Fruit fly (Drosophila melanogaster): ENCODE measurements around the gene CG4582.

Gene CG4582

DNA sequence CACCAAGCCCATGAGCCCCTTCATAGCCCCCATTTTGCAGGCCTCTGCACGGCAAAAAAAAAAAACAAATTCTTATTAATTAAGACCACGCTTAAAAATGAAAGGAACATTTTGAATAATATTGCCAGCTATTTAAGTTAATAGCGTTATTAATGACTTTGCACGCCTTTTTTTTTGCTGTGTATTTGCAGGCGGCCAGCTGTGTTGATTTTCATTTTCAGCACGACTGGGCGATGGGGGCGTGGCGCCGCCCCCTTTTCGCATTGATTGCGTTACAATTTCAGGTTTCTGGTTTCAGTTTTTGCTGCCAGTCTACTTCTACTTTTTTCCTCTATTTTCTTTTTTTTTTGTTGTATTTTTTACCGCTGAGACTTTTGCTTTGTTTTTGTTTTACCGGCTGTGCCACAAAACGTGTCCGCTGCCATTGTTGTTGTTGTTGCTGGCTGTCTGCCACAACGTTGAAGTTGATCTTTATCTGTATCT is 51.0 kb downstream of the CG4582 start (continued):
- TF ChIP-seq dati (GFP tag; IDR thresholded peaks at IDR 0.05), result no peak
- TF ChIP-seq CG4282 (GFP tag; optimal IDR thresholded peaks at IDR 0.05), result no peak
- TF ChIP-seq tll (GFP tag; optimal IDR thresholded peaks at IDR 0.05), result no peak
- no peak for TF ChIP-seq sna (GFP tag; IDR thresholded peaks at IDR 0.05; ENCODE audit: partially characterized antibody)
- peak; percentile 49 for TF ChIP-seq ssp (GFP tag; IDR thresholded peaks at IDR 0.05)
- TF ChIP-seq vvl (GFP tag; IDR thresholded peaks at IDR 0.05), result peak; percentile 70; the same call in 1 of the 2 replicates
- no peak for TF ChIP-seq usp (GFP tag; optimal IDR thresholded peaks at IDR 0.05)
- TF ChIP-seq CG42726 (GFP tag; IDR thresholded peaks at IDR 0.05; ENCODE audit: partially characterized antibody), result no peak
- peak; percentile 55 for TF ChIP-seq CG7839 (tag; optimal IDR thresholded peaks at IDR 0.05)
- no peak for TF ChIP-seq ranshi (GFP tag; IDR thresholded peaks at IDR 0.05)
- no peak for TF ChIP-seq Neu2 (GFP tag; optimal IDR thresholded peaks at IDR 0.05; ENCODE audit: borderline replicate concordance)
- no peak for TF ChIP-seq zen2 (GFP tag; IDR thresholded peaks at IDR 0.05; ENCODE audit: partially characterized antibody)
- TF ChIP-seq CG17612 (GFP tag; IDR thresholded peaks at IDR 0.05), result peak; percentile 8; the same call in 1 of the 2 replicates
- TF ChIP-seq kni (GFP tag; optimal IDR thresholded peaks at IDR 0.05), result no peak
- no peak for TF ChIP-seq Mes4 (GFP tag; optimal IDR thresholded peaks at IDR 0.05)
- no peak for TF ChIP-seq CHES-1-like (GFP tag; optimal IDR thresholded peaks at IDR 0.05)
- TF ChIP-seq run (tag; optimal IDR thresholded peaks at IDR 0.05), result no peak
- TF ChIP-seq nerfin-1 (tag; optimal IDR thresholded peaks at IDR 0.05), result no peak
- TF ChIP-seq CG3407 (GFP tag; optimal IDR thresholded peaks at IDR 0.05), result no peak
- TF ChIP-seq Eip74EF (GFP tag; optimal IDR thresholded peaks at IDR 0.05), result peak in 1 of 2 experiments; percentile 35
- no peak for TF ChIP-seq cg (GFP tag; optimal IDR thresholded peaks at IDR 0.05)
- TF ChIP-seq Deaf1 (tag; optimal IDR thresholded peaks at IDR 0.05), result no peak
- no peak for TF ChIP-seq CG13624 (GFP tag; optimal IDR thresholded peaks at IDR 0.05)
- no peak for TF ChIP-seq vnd (GFP tag; IDR thresholded peaks at IDR 0.05; ENCODE audit: partially characterized antibody)
- TF ChIP-seq CG10321 (GFP tag; IDR thresholded peaks at IDR 0.05), result no peak
- no peak for TF ChIP-seq CG12219 (GFP tag; optimal IDR thresholded peaks at IDR 0.05)
- TF ChIP-seq slou (GFP tag; optimal IDR thresholded peaks at IDR 0.05), result no peak
- no peak for TF ChIP-seq CG10431 (GFP tag; optimal IDR thresholded peaks at IDR 0.05)
- TF ChIP-seq CG15269 (tag; optimal IDR thresholded peaks at IDR 0.05), result peak; percentile 23
- no peak for TF ChIP-seq CG31224 (GFP tag; IDR thresholded peaks at IDR 0.05)
- TF ChIP-seq CG11085 (GFP tag; IDR thresholded peaks at IDR 0.05), result 0 out of 2 replicates have a peak, but pooled peaks have one; percentile 29
- TF ChIP-seq h (optimal IDR thresholded peaks at IDR 0.05), result no peak
- peak; percentile 1 for TF ChIP-seq CG15011 (GFP tag; optimal IDR thresholded peaks at IDR 0.05)
- no peak for TF ChIP-seq CG10959 (GFP tag; IDR thresholded peaks at IDR 0.05)
- TF ChIP-seq CG3847 (GFP tag; IDR thresholded peaks at IDR 0.05), result no peak
- no peak for TF ChIP-seq NFAT (GFP tag; IDR thresholded peaks at IDR 0.05)
- TF ChIP-seq Sry-β (GFP tag; optimal IDR thresholded peaks at IDR 0.05), result no peak
- TF ChIP-seq ftz-f1 (GFP tag; optimal IDR thresholded peaks at IDR 0.05), result no peak
- TF ChIP-seq CG31365 (tag; optimal IDR thresholded peaks at IDR 0.05), result no peak
- TF ChIP-seq gt (GFP tag; IDR thresholded peaks at IDR 0.05), result no peak
- TF ChIP-seq CG2199 (GFP tag; IDR thresholded peaks at IDR 0.05), result no peak
- TF ChIP-seq hb (GFP tag; IDR thresholded peaks at IDR 0.05; ENCODE audit: partially characterized antibody), result 0 out of 3 replicates have a peak, but pooled peaks have one; percentile 50
- TF ChIP-seq CG8089 (GFP tag; optimal IDR thresholded peaks at IDR 0.05), result no peak
- no peak for TF ChIP-seq Dip3 (GFP tag; optimal IDR thresholded peaks at IDR 0.05)
- TF ChIP-seq B-H2 (GFP tag; optimal IDR thresholded peaks at IDR 0.05), result no peak
- TF ChIP-seq CG11695 (GFP tag; IDR thresholded peaks at IDR 0.05), result 0 out of 3 replicates have a peak, but pooled peaks have one; percentile 32
- no peak for TF ChIP-seq chinmo (GFP tag; IDR thresholded peaks at IDR 0.05; ENCODE audit: partially characterized antibody)
- TF ChIP-seq CG1024 (GFP tag; IDR thresholded peaks at IDR 0.05), result peak; percentile 52; the same call in 1 of the 2 replicates
- no peak for TF ChIP-seq sens-2 (GFP tag; IDR thresholded peaks at IDR 0.05)
- TF ChIP-seq ab (GFP tag; optimal IDR thresholded peaks at IDR 0.05), result no peak
- TF ChIP-seq CG3281 (GFP tag; optimal IDR thresholded peaks at IDR 0.05), result no peak
